Fruit fly (Drosophila melanogaster): Measurements from ENCODE around the gene ey.

The ey gene

dm6 chr4:670905-671419, 26.5 kb upstream of the ey start, which contains the start of gene CG11360 (continued):
- TF ChIP-seq CG8089 (GFP tag; optimal IDR thresholded peaks at IDR 0.05): peak; percentile 26
- TF ChIP-seq pb (GFP tag; optimal IDR thresholded peaks at IDR 0.05): no peak

dm6 chr4:694917-695720, 2.4 kb upstream of the ey start:
- no peak for TF ChIP-seq Fer2 (tag; optimal IDR thresholded peaks at IDR 0.05)
- TF ChIP-seq yki (optimal IDR thresholded peaks at IDR 0.05): no peak
- TF ChIP-seq CG30403 (GFP tag; optimal IDR thresholded peaks at IDR 0.05): peak; percentile 38
- TF ChIP-seq CG8290 (GFP tag; optimal IDR thresholded peaks at IDR 0.05): peak; percentile 61
- no peak for TF ChIP-seq CG8290 (tag; optimal IDR thresholded peaks at IDR 0.05)
- TF ChIP-seq CG11398 (GFP tag; optimal IDR thresholded peaks at IDR 0.05): peak; percentile 27
- TF ChIP-seq dmrt11E (tag; optimal IDR thresholded peaks at IDR 0.05): peak; percentile 1
- peak; percentile 12 for TF ChIP-seq lbe (GFP tag; optimal IDR thresholded peaks at IDR 0.05)
- TF ChIP-seq chn (GFP tag; optimal IDR thresholded peaks at IDR 0.05): peak; percentile 32
- TF ChIP-seq B-H2 (GFP tag; optimal IDR thresholded peaks at IDR 0.05): peak; percentile 1
- peak; percentile 20 for TF ChIP-seq HmgZ (tag; optimal IDR thresholded peaks at IDR 0.05)
- peak; percentile 5 for TF ChIP-seq CG17359 (tag; optimal IDR thresholded peaks at IDR 0.05)
- peak; percentile 76 for TF ChIP-seq CG11723 (GFP tag; optimal IDR thresholded peaks at IDR 0.05)
- TF ChIP-seq bsh (GFP tag; optimal IDR thresholded peaks at IDR 0.05): peak in 1 of 2 experiments; percentile 4
- no peak for TF ChIP-seq CG8281 (tag; optimal IDR thresholded peaks at IDR 0.05)
- TF ChIP-seq CG17568 (GFP tag; optimal IDR thresholded peaks at IDR 0.05): peak; percentile 64
- TF ChIP-seq Pdp1 (GFP tag; optimal IDR thresholded peaks at IDR 0.05): peak in 1 of 2 experiments; percentile 24
- peak; percentile 94 for TF ChIP-seq CG30020 (tag; optimal IDR thresholded peaks at IDR 0.05)
- peak in 1 of 2 experiments; percentile 22 for TF ChIP-seq dpn (GFP tag; optimal IDR thresholded peaks at IDR 0.05)
- TF ChIP-seq emc (GFP tag; optimal IDR thresholded peaks at IDR 0.05): no peak
- TF ChIP-seq CHES-1-like (GFP tag; optimal IDR thresholded peaks at IDR 0.05): no peak
- peak; percentile 36 for TF ChIP-seq CG2120 (GFP tag; optimal IDR thresholded peaks at IDR 0.05)
- TF ChIP-seq eve (GFP tag; optimal IDR thresholded peaks at IDR 0.05): peak in 1 of 2 experiments; percentile 82
- no peak for TF ChIP-seq CG31441 (GFP tag; IDR thresholded peaks at IDR 0.05)
- no peak for TF ChIP-seq CG2678 (tag; optimal IDR thresholded peaks at IDR 0.05)
- peak; percentile 12 for TF ChIP-seq CG13624 (GFP tag; optimal IDR thresholded peaks at IDR 0.05)
- TF ChIP-seq sqz (GFP tag; optimal IDR thresholded peaks at IDR 0.05): peak; percentile 7
- no peak for TF ChIP-seq CoRest (tag; optimal IDR thresholded peaks at IDR 0.05)
- TF ChIP-seq bab2 (GFP tag; optimal IDR thresholded peaks at IDR 0.05): peak; percentile 2
- TF ChIP-seq Hsf (GFP tag; optimal IDR thresholded peaks at IDR 0.05): peak; percentile 33
- no peak for TF ChIP-seq CG9817 (tag; optimal IDR thresholded peaks at IDR 0.05)
- TF ChIP-seq CG1603 (tag; optimal IDR thresholded peaks at IDR 0.05): peak; percentile 50
- peak; percentile 41 for TF ChIP-seq lilli (GFP tag; optimal IDR thresholded peaks at IDR 0.05)
- peak; percentile 2 for TF ChIP-seq CG2712 (tag; optimal IDR thresholded peaks at IDR 0.05)
- no peak for TF ChIP-seq HLH54F (GFP tag; optimal IDR thresholded peaks at IDR 0.05)
- peak; percentile 61; the same call in 1 of the 2 replicates for TF ChIP-seq Xrp1 (GFP tag; IDR thresholded peaks at IDR 0.05)
- peak; percentile 8 for TF ChIP-seq Chrac-16 (GFP tag; optimal IDR thresholded peaks at IDR 0.05)
- TF ChIP-seq fd96Cb (tag; optimal IDR thresholded peaks at IDR 0.05): no peak
- peak; percentile 24 for TF ChIP-seq Ets97D (GFP tag; optimal IDR thresholded peaks at IDR 0.05)
- TF ChIP-seq Mad (GFP tag; optimal IDR thresholded peaks at IDR 0.05): peak; percentile 5
- peak in 1 of 2 experiments; percentile 4 for TF ChIP-seq chif (GFP tag; optimal IDR thresholded peaks at IDR 0.05)
- TF ChIP-seq bcd (GFP tag; optimal IDR thresholded peaks at IDR 0.05): no peak
- TF ChIP-seq corto (GFP tag; optimal IDR thresholded peaks at IDR 0.05): peak; percentile 30
- peak; percentile 24 for TF ChIP-seq gem (tag; optimal IDR thresholded peaks at IDR 0.05)
- TF ChIP-seq CG2199 (GFP tag; IDR thresholded peaks at IDR 0.05): peak; percentile 75; the same call in 2 of the 3 replicates
